Fruit fly (Drosophila melanogaster) whole organism, embryonic: ENCODE data around the gene CG31139.

Source experiments
- Atf3 ChIP-seq: fragments of 200-800 bp; sonication (Bioruptor generic); optimal IDR thresholded peaks from 3 replicates; lab custom pipeline; 2016; ENCODE audit warnings: missing biosample characterization, missing genetic modification characterization
- D19B ChIP-seq: fragments of 200-800 bp; sonication (Bioruptor generic); optimal IDR thresholded peaks from 2 replicates; lab custom pipeline; 2017; ENCODE audit warnings: missing biosample characterization, mild to moderate bottlenecking, missing genetic modification characterization
- ap ChIP-seq: fragments of 200-800 bp; sonication (Bioruptor generic); IDR thresholded peaks from 2 replicates; pipeline ENCODE4 v1.3.6; 2022; ENCODE audit warnings: missing biosample characterization, missing genetic modification characterization
- ash1 ChIP-seq: fragments of 200-800 bp; sonication (Bioruptor generic); optimal IDR thresholded peaks from 2 replicates; lab custom pipeline; 2018; ENCODE audit warnings: missing biosample characterization, mild to moderate bottlenecking, missing genetic modification characterization
- cg ChIP-seq: fragments of 200-800 bp; sonication (Bioruptor generic); optimal IDR thresholded peaks from 3 replicates; lab custom pipeline; 2019; ENCODE audit warnings: missing biosample characterization, mild to moderate bottlenecking, missing genetic modification characterization, moderate library complexity

- no peak for TF ChIP-seq Atf3 (GFP tag; lab: Kevin White, UChicago)
- TF ChIP-seq ap (GFP tag; lab: Robert Waterston, UW) = no peak
- TF ChIP-seq cg (GFP tag; lab: Kevin White, UChicago) = no peak
- no peak for TF ChIP-seq D19B (GFP tag; lab: Kevin White, UChicago)
- TF ChIP-seq ash1 = no peak
Measured at dm6 chr3R:22793953-22794352, 45.1 kb upstream of the CG31139 start.
